Fruit fly (Drosophila melanogaster) whole organism, prepupa: ENCODE data around the gene CG6254.

Experiments
- Blimp-1 ChIP-seq: fragments of 200-800 bp; sonication (Bioruptor generic); optimal IDR thresholded peaks from 3 replicates; lab custom pipeline; 2017; ENCODE audit warnings: missing biosample characterization, missing genetic modification characterization, mild to moderate bottlenecking, moderate library complexity, missing genetic modification reagents
- CG10669 ChIP-seq: fragments of 200-800 bp; sonication (Bioruptor generic); optimal IDR thresholded peaks from 3 replicates; lab custom pipeline; 2018; ENCODE audit warnings: missing biosample characterization, mild to moderate bottlenecking, missing genetic modification characterization, moderate library complexity
- CG11294 ChIP-seq: fragments of 200-800 bp; sonication (Bioruptor generic); IDR thresholded peaks from 2 replicates; pipeline ENCODE4 v1.3.6; 2022; ENCODE audit warnings: missing biosample characterization, missing genetic modification characterization
- CG11902 ChIP-seq: fragments of 200-800 bp; sonication (Bioruptor generic); optimal IDR thresholded peaks from 3 replicates; lab custom pipeline; 2016; ENCODE audit warnings: missing biosample characterization, missing genetic modification characterization
- CG15336 ChIP-seq: fragments of 200-800 bp; sonication (Bioruptor generic); IDR thresholded peaks from 2 replicates; pipeline ENCODE4 v1.3.6; 2022; ENCODE audit warnings: missing biosample characterization, missing genetic modification characterization
- CG16779 ChIP-seq: fragments of 200-800 bp; sonication (Bioruptor generic); optimal IDR thresholded peaks from 3 replicates; lab custom pipeline; 2017; ENCODE audit warnings: missing biosample characterization, mild to moderate bottlenecking, missing genetic modification characterization
- CG3032 ChIP-seq: fragments of 200-800 bp; optimal IDR thresholded peaks from 2 replicates; lab custom pipeline; 2019; ENCODE audit warnings: missing biosample characterization, mild to moderate bottlenecking, missing genetic modification characterization, moderate library complexity
- CG31627 ChIP-seq: fragments of 200-800 bp; sonication (Bioruptor generic); optimal IDR thresholded peaks from 3 replicates; lab custom pipeline; 2016; ENCODE audit warnings: missing biosample characterization, missing genetic modification characterization
- CG32006 ChIP-seq: fragments of 200-800 bp; sonication (Bioruptor generic); optimal IDR thresholded peaks from 3 replicates; lab custom pipeline; 2017; ENCODE audit warnings: missing biosample characterization, mild to moderate bottlenecking, missing genetic modification characterization
- CG3919 ChIP-seq: fragments of 200-800 bp; sonication (Bioruptor generic); optimal IDR thresholded peaks from 3 replicates; lab custom pipeline; 2016; ENCODE audit warnings: missing biosample characterization, missing genetic modification characterization
- CG4318 ChIP-seq: fragments of 200-800 bp; sonication (Bioruptor generic); optimal IDR thresholded peaks from 3 replicates; lab custom pipeline; 2017; ENCODE audit warnings: missing biosample characterization, mild to moderate bottlenecking, missing genetic modification characterization
- CG6276 ChIP-seq: fragments of 200-800 bp; sonication (Bioruptor generic); optimal IDR thresholded peaks from 2 replicates; lab custom pipeline; 2017; ENCODE audit warnings: missing biosample characterization, mild to moderate bottlenecking, missing genetic modification characterization
- CG6808 ChIP-seq: fragments of 200-800 bp; sonication (Bioruptor generic); optimal IDR thresholded peaks from 3 replicates; lab custom pipeline; 2017; ENCODE audit warnings: missing biosample characterization, missing genetic modification characterization, mild to moderate bottlenecking, moderate library complexity, missing genetic modification reagents
- CG6854 ChIP-seq: fragments of 200-800 bp; sonication (Bioruptor generic); optimal IDR thresholded peaks from 2 replicates; lab custom pipeline; 2017; ENCODE audit warnings: missing biosample characterization, mild to moderate bottlenecking, missing genetic modification characterization
- CG7368 ChIP-seq: fragments of 200-800 bp; sonication (Bioruptor generic); optimal IDR thresholded peaks from 3 replicates; lab custom pipeline; 2016; ENCODE audit warnings: missing biosample characterization, missing genetic modification characterization
- CG8119 ChIP-seq: fragments of 200-800 bp; sonication (Bioruptor generic); IDR thresholded peaks from 3 replicates; pipeline ENCODE4 v1.3.6; 2022; ENCODE audit warnings: missing biosample characterization, missing genetic modification characterization
- CG8632 ChIP-seq: fragments of 200-800 bp; sonication (Bioruptor generic); optimal IDR thresholded peaks from 3 replicates; lab custom pipeline; 2016; ENCODE audit warnings: missing biosample characterization, missing genetic modification characterization
- CG9139 ChIP-seq: fragments of 200-800 bp; sonication (Bioruptor generic); optimal IDR thresholded peaks from 3 replicates; lab custom pipeline; 2017; ENCODE audit warnings: missing biosample characterization, mild to moderate bottlenecking, missing genetic modification characterization
- Eip75B ChIP-seq: fragments of 200-800 bp; sonication (Bioruptor generic); optimal IDR thresholded peaks from 3 replicates; lab custom pipeline; 2016; ENCODE audit warnings: missing biosample characterization, missing genetic modification characterization
- Eip78C ChIP-seq: fragments of 200-800 bp; sonication (Bioruptor generic); peaks from one replicate; lab custom pipeline; 2016; ENCODE audit warnings: missing biosample characterization, missing genetic modification characterization
- Eip93F ChIP-seq: fragments of 200-800 bp; sonication (Bioruptor generic); optimal IDR thresholded peaks from 2 replicates; lab custom pipeline; 2016; ENCODE audit warnings: missing biosample characterization, mild to moderate bottlenecking, missing genetic modification characterization
- Ets21C ChIP-seq: fragments of 200-800 bp; sonication (Bioruptor generic); optimal IDR thresholded peaks from 3 replicates; lab custom pipeline; 2016; ENCODE audit warnings: missing biosample characterization, missing genetic modification characterization
- Ets96B ChIP-seq: fragments of 200-800 bp; optimal IDR thresholded peaks from 2 replicates; lab custom pipeline; 2019; ENCODE audit warnings: missing biosample characterization, mild to moderate bottlenecking, missing genetic modification characterization, moderate library complexity
- Hr39 ChIP-seq: fragments of 200-800 bp; sonication (Bioruptor generic); optimal IDR thresholded peaks from 2 replicates; lab custom pipeline; 2016; ENCODE audit warnings: missing biosample characterization, missing genetic modification characterization
- Hr4 ChIP-seq: fragments of 200-800 bp; sonication (Bioruptor generic); optimal IDR thresholded peaks from 3 replicates; lab custom pipeline; 2016; ENCODE audit warnings: missing biosample characterization, missing genetic modification characterization
- Met ChIP-seq: fragments of 200-800 bp; sonication (Bioruptor generic); optimal IDR thresholded peaks from 3 replicates; lab custom pipeline; 2016; ENCODE audit warnings: missing biosample characterization, missing genetic modification characterization
- OdsH ChIP-seq: fragments of 200-800 bp; sonication (Bioruptor generic); optimal IDR thresholded peaks from 3 replicates; lab custom pipeline; 2016; ENCODE audit warnings: missing biosample characterization, missing genetic modification characterization
- Smox ChIP-seq: fragments of 200-800 bp; sonication (Bioruptor generic); optimal IDR thresholded peaks from 3 replicates; lab custom pipeline; 2016; ENCODE audit warnings: missing biosample characterization, missing genetic modification characterization
- Sox102F ChIP-seq: fragments of 200-800 bp; sonication (Bioruptor generic); optimal IDR thresholded peaks from 2 replicates; lab custom pipeline; 2016; ENCODE audit warnings: missing biosample characterization, mild to moderate bottlenecking, missing genetic modification characterization
- Sox14 ChIP-seq: fragments of 200-800 bp; sonication (Bioruptor generic); optimal IDR thresholded peaks from 3 replicates; lab custom pipeline; 2016; ENCODE audit warnings: missing biosample characterization, missing genetic modification characterization
- cyc ChIP-seq: fragments of 200-800 bp; sonication (Bioruptor generic); optimal IDR thresholded peaks from 3 replicates; lab custom pipeline; 2016; ENCODE audit warnings: missing biosample characterization, missing genetic modification characterization
- dsx ChIP-seq: fragments of 200-800 bp; optimal IDR thresholded peaks from 3 replicates; lab custom pipeline; 2019; ENCODE audit warnings: missing biosample characterization, mild to moderate bottlenecking, missing genetic modification characterization, moderate library complexity; ENCODE audit not compliant: poor library complexity, severe bottlenecking
- eg ChIP-seq: fragments of 200-800 bp; sonication (Bioruptor generic); IDR thresholded peaks from 3 replicates; pipeline ENCODE4 v1.3.6; 2022; ENCODE audit warnings: missing biosample characterization, missing genetic modification characterization
- esn ChIP-seq: fragments of 200-800 bp; sonication (Bioruptor generic); optimal IDR thresholded peaks from 2 replicates; lab custom pipeline; 2016; ENCODE audit warnings: missing biosample characterization, mild to moderate bottlenecking, missing genetic modification characterization, moderate library complexity
- fd59A ChIP-seq: fragments of 200-800 bp; sonication (Bioruptor generic); optimal IDR thresholded peaks from 2 replicates; lab custom pipeline; 2017; ENCODE audit warnings: missing biosample characterization, mild to moderate bottlenecking, missing genetic modification characterization, missing genetic modification reagents
- fkh ChIP-seq: fragments of 200-800 bp; sonication (Bioruptor generic); optimal IDR thresholded peaks from 3 replicates; lab custom pipeline; 2017; ENCODE audit warnings: missing biosample characterization, mild to moderate bottlenecking, missing genetic modification characterization, moderate library complexity
- lz ChIP-seq: fragments of 200-800 bp; sonication (Bioruptor generic); optimal IDR thresholded peaks from 3 replicates; lab custom pipeline; 2016; ENCODE audit warnings: missing biosample characterization, missing genetic modification characterization
- net ChIP-seq: fragments of 200-800 bp; sonication (Bioruptor generic); optimal IDR thresholded peaks from 3 replicates; lab custom pipeline; 2016; ENCODE audit warnings: missing biosample characterization, missing genetic modification characterization
- pdm3 ChIP-seq: fragments of 200-800 bp; sonication (Bioruptor generic); optimal IDR thresholded peaks from 3 replicates; lab custom pipeline; 2016; ENCODE audit warnings: missing biosample characterization, missing genetic modification characterization
- spab ChIP-seq: fragments of 200-800 bp; sonication (Bioruptor generic); optimal IDR thresholded peaks from 2 replicates; lab custom pipeline; 2017; ENCODE audit warnings: missing biosample characterization, mild to moderate bottlenecking, missing genetic modification characterization, missing genetic modification reagents
- ss ChIP-seq, 2 experiments: fragments of 200-800 bp; sonication (Bioruptor generic); optimal IDR thresholded peaks; 2 replicates in 1 of 2; 3 replicates in 1 of 2; lab custom pipeline; 2017 to 2018; ENCODE audit warnings: mild to moderate bottlenecking in 2 of 2, missing biosample characterization in 2 of 2, missing genetic modification characterization in 2 of 2, moderate library complexity in 1 of 2
- svp ChIP-seq: fragments of 200-800 bp; sonication (Bioruptor generic); peaks from one replicate; lab custom pipeline; 2016; ENCODE audit warnings: missing biosample characterization, missing genetic modification characterization
- topi ChIP-seq: fragments of 200-800 bp; sonication (Bioruptor generic); optimal IDR thresholded peaks from 3 replicates; lab custom pipeline; 2016; ENCODE audit warnings: missing biosample characterization, missing genetic modification characterization

Gene CG6254

DNA sequence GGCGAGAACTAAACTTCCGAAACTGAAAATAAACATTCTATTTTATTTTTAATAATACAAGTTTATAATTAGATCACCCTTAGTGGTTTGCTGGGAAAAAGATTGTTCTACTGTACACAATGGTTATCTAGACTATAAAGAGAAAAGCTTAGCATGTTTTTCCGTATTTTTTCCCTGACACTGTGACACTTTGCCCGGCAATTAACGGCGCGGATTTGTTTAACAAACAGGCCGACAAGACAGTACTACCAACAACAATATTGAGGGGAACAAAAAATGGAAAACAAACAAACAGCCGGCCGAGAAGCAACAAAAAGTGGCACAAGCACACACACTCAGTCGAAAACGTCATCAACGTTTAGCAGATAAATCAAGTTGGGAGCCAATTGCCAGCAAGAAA lies 45.6 kb upstream of the CG6254 start:
- TF ChIP-seq fkh (GFP tag; lab: Kevin White, UChicago) (peak; percentile 27), svp (GFP tag; lab: Kevin White, UChicago) (peak; percentile 55), Eip75B (no peak)

- TF ChIP-seq CG7368 (GFP tag; lab: Kevin White, UChicago) (no peak), cyc (GFP tag; lab: Kevin White, UChicago) (peak; percentile 16), Sox14 (no peak), CG9139 (GFP tag; lab: Kevin White, UChicago) (no peak), svp (GFP tag; lab: Kevin White, UChicago) (no peak), fkh (GFP tag; lab: Kevin White, UChicago) (peak; percentile 13), CG3919 (peak; percentile 24), Smox (GFP tag; lab: Kevin White, UChicago) (no peak), Met (peak; percentile 30), Ets96B (tag; lab: Kevin White, UChicago) (no peak), esn (GFP tag; lab: Kevin White, UChicago) (peak; percentile 17), CG6854 (GFP tag; lab: Kevin White, UChicago) (no peak), topi (peak; percentile 30), CG31627 (GFP tag; lab: Kevin White, UChicago) (peak; percentile 28), lz (GFP tag; lab: Kevin White, UChicago) (peak; percentile 23), CG16779 (no peak), net (no peak), Hr4 (peak; percentile 4), CG6276 (no peak), Hr39 (GFP tag; lab: Kevin White, UChicago) (peak; percentile 2), Eip78C (peak; percentile 74), CG32006 (GFP tag; lab: Kevin White, UChicago) (peak; percentile 14)
Measured at dm6 chr3R:10203554-10203953, 42.4 kb upstream of the CG6254 start.

dm6 chr3R:10190084-10190782 lies 29.1 kb upstream of the CG6254 start, which contains the start of gene Syn:
TSS of gene Syn (plus strand) at chr3R:10190689.
- no peak for TF ChIP-seq fd59A (GFP tag; lab: Kevin White, UChicago)
- TF ChIP-seq CG32006 (GFP tag; lab: Kevin White, UChicago), result peak; percentile 4
- peak; percentile 37 for TF ChIP-seq Hr4
- TF ChIP-seq CG4318, result no peak
- peak; percentile 48 for TF ChIP-seq Eip78C
- TF ChIP-seq, all 60 proteins: peak for 3

dm6 chr3R:10189520-10189919 lies 28.4 kb upstream of the CG6254 start, which contains the start of gene CG12814:
TSS of gene CG12814 (minus strand) at chr3R:10189603.
- TF ChIP-seq CG8632 (GFP tag; lab: Kevin White, UChicago) (peak; percentile 25), CG10669 (peak; percentile 45), Sox14 (peak; percentile 2), fd59A (GFP tag; lab: Kevin White, UChicago) (peak; percentile 8), CG7368 (GFP tag; lab: Kevin White, UChicago) (no peak), spab (GFP tag; lab: Kevin White, UChicago) (peak; percentile 15), CG11902 (GFP tag; lab: Kevin White, UChicago) (no peak), fkh (GFP tag; lab: Kevin White, UChicago) (peak; percentile 47), Eip93F (GFP tag; lab: Kevin White, UChicago) (no peak), CG15336 (GFP tag; lab: Robert Waterston, UW) (peak; percentile 68), net (peak; percentile 46), Met (no peak), CG3919 (peak; percentile 40), CG6808 (GFP tag; lab: Kevin White, UChicago) (peak; percentile 74), pdm3 (GFP tag; lab: Kevin White, UChicago) (no peak), esn (GFP tag; lab: Kevin White, UChicago) (peak; percentile 19), Sox102F (GFP tag; lab: Kevin White, UChicago) (peak; percentile 50), CG6276 (peak; percentile 64), CG3032 (tag; lab: Kevin White, UChicago) (peak; percentile 23), Blimp-1 (GFP tag; lab: Kevin White, UChicago) (no peak), CG11294 (GFP tag; lab: Robert Waterston, UW) (no peak), Ets21C (GFP tag; lab: Kevin White, UChicago) (no peak), eg (GFP tag; lab: Robert Waterston, UW) (peak; percentile 76; the same call in 2 of the 3 replicates), dsx (GFP tag; lab: Kevin White, UChicago) (peak; percentile 60), Ets96B (tag; lab: Kevin White, UChicago) (peak; percentile 46), CG9139 (GFP tag; lab: Kevin White, UChicago) (peak; percentile 83), CG8119 (GFP tag; lab: Robert Waterston, UW) (peak; percentile 66; the same call in 2 of the 3 replicates), ss (GFP tag; optimal IDR thresholded peaks at IDR 0.05; lab: Kevin White, UChicago) (peak; percentile 68 to 81), Smox (GFP tag; lab: Kevin White, UChicago) (no peak), OdsH (GFP tag; lab: Kevin White, UChicago) (no peak)
